Fruit fly (Drosophila melanogaster) whole organism, embryonic: ENCODE data around the gene Dif.

Experiments
- Bgb ChIP-seq: fragments of 200-800 bp; sonication (Bioruptor generic); IDR thresholded peaks from 2 replicates; pipeline ENCODE4 v1.3.6; 2022; ENCODE audit warnings: missing biosample characterization, missing genetic modification characterization; ENCODE audit not compliant: partially characterized antibody
- Bteb2 ChIP-seq: fragments of 200-800 bp; sonication (Bioruptor generic); optimal IDR thresholded peaks from 2 replicates; lab custom pipeline; 2016; ENCODE audit warnings: missing biosample characterization, missing genetic modification characterization
- CG10274 ChIP-seq: fragments of 200-800 bp; sonication (Bioruptor generic); optimal IDR thresholded peaks from 3 replicates; lab custom pipeline; 2017; ENCODE audit warnings: missing biosample characterization, mild to moderate bottlenecking, missing genetic modification characterization
- CG11456 ChIP-seq: fragments of 200-800 bp; sonication (Bioruptor generic); IDR thresholded peaks from 3 replicates; pipeline ENCODE4 v1.3.6; 2022; ENCODE audit warnings: missing biosample characterization, missing genetic modification characterization
- CG12391 ChIP-seq: fragments of 200-800 bp; sonication (Bioruptor generic); optimal IDR thresholded peaks from 3 replicates; lab custom pipeline; 2018; ENCODE audit warnings: missing biosample characterization, mild to moderate bottlenecking, missing genetic modification characterization, moderate library complexity
- CG12659 ChIP-seq: fragments of 200-800 bp; sonication (Bioruptor generic); optimal IDR thresholded peaks from 3 replicates; lab custom pipeline; 2017; ENCODE audit warnings: mild to moderate bottlenecking, missing biosample characterization, missing genetic modification reagents, missing genetic modification characterization
- CG13424 ChIP-seq: fragments of 200-800 bp; sonication (Bioruptor generic); optimal IDR thresholded peaks from 2 replicates; lab custom pipeline; 2019; ENCODE audit warnings: missing biosample characterization, mild to moderate bottlenecking, missing genetic modification characterization, moderate library complexity
- CG15269 ChIP-seq: fragments of 200-800 bp; sonication (Bioruptor generic); optimal IDR thresholded peaks from 2 replicates; lab custom pipeline; 2018; ENCODE audit warnings: missing biosample characterization, mild to moderate bottlenecking, missing genetic modification characterization, moderate library complexity
- CG1603 ChIP-seq: fragments of 200-800 bp; sonication (Bioruptor generic); optimal IDR thresholded peaks from 2 replicates; lab custom pipeline; 2019; ENCODE audit warnings: missing biosample characterization, mild to moderate bottlenecking, missing genetic modification characterization, moderate library complexity
- CG1832 ChIP-seq: fragments of 200-800 bp; sonication (Bioruptor generic); optimal IDR thresholded peaks from 2 replicates; lab custom pipeline; 2017; ENCODE audit warnings: missing biosample characterization, mild to moderate bottlenecking, missing genetic modification characterization, inconsistent platforms
- CG4360 ChIP-seq: fragments of 200-800 bp; sonication (Bioruptor generic); IDR thresholded peaks from 2 replicates; pipeline ENCODE4 v1.3.6; 2022; ENCODE audit warnings: missing biosample characterization, missing genetic modification characterization
- CG5953 ChIP-seq: fragments of 200-800 bp; sonication (Bioruptor generic); IDR thresholded peaks from 2 replicates; pipeline ENCODE4 v1.3.6; 2022; ENCODE audit warnings: missing biosample characterization, missing genetic modification characterization
- CG6813 ChIP-seq: fragments of 200-800 bp; sonication (Bioruptor generic); optimal IDR thresholded peaks from 2 replicates; lab custom pipeline; 2017; ENCODE audit warnings: missing biosample characterization, missing genetic modification characterization, mild to moderate bottlenecking, moderate library complexity, missing genetic modification reagents
- CG7357 ChIP-seq: fragments of 200-800 bp; sonication (Bioruptor generic); IDR thresholded peaks from 3 replicates; pipeline ENCODE4 v1.3.6; 2022; ENCODE audit warnings: missing biosample characterization, missing genetic modification characterization
- CG7372 ChIP-seq: fragments of 200-800 bp; sonication (Bioruptor generic); IDR thresholded peaks from 2 replicates; pipeline ENCODE4 v1.3.6; 2022; ENCODE audit warnings: missing biosample characterization, missing genetic modification characterization
- CG7928 ChIP-seq: fragments of 200-800 bp; sonication (Bioruptor generic); optimal IDR thresholded peaks from 2 replicates; lab custom pipeline; 2017; ENCODE audit warnings: missing biosample characterization, mild to moderate bottlenecking, missing genetic modification characterization
- CG8924 ChIP-seq: fragments of 200-800 bp; optimal IDR thresholded peaks from 3 replicates; lab custom pipeline; 2019; ENCODE audit warnings: missing biosample characterization, mild to moderate bottlenecking, missing genetic modification characterization, moderate library complexity
- CHES-1-like ChIP-seq: fragments of 200-800 bp; sonication (Bioruptor generic); optimal IDR thresholded peaks from 2 replicates; lab custom pipeline; 2016; ENCODE audit warnings: missing biosample characterization, missing genetic modification characterization
- Dad ChIP-seq: fragments of 200-800 bp; sonication (Bioruptor generic); optimal IDR thresholded peaks from 3 replicates; lab custom pipeline; 2016; ENCODE audit warnings: missing biosample characterization, missing genetic modification characterization
- Dll ChIP-seq: fragments of 200-800 bp; sonication (Bioruptor generic); IDR thresholded peaks from 4 replicates; pipeline ENCODE4 v1.3.6; 2022; ENCODE audit warnings: missing biosample characterization, missing genetic modification characterization; ENCODE audit not compliant: partially characterized antibody
- H15 ChIP-seq: fragments of 200-800 bp; sonication (Bioruptor generic); IDR thresholded peaks from 3 replicates; pipeline ENCODE4 v1.3.6; 2022; ENCODE audit warnings: missing biosample characterization, missing genetic modification characterization
- MBD-R2 ChIP-seq: fragments of 200-800 bp; sonication (Bioruptor generic); IDR thresholded peaks from 2 replicates; pipeline ENCODE4 v1.3.6; 2022; ENCODE audit warnings: missing biosample characterization, missing genetic modification characterization
- PHDP ChIP-seq: fragments of 200-800 bp; sonication (Bioruptor generic); optimal IDR thresholded peaks from 3 replicates; lab custom pipeline; 2018; ENCODE audit warnings: missing biosample characterization, mild to moderate bottlenecking, missing genetic modification characterization, moderate library complexity
- Pdp1 ChIP-seq, 2 experiments: fragments of 200-800 bp; sonication (Bioruptor generic); optimal IDR thresholded peaks; 3 replicates each; lab custom pipeline; 2016; ENCODE audit warnings: missing biosample characterization in 2 of 2, missing genetic modification characterization in 2 of 2, mild to moderate bottlenecking in 1 of 2, moderate library complexity in 1 of 2
- Poxn ChIP-seq: fragments of 200-800 bp; sonication (Bioruptor generic); IDR thresholded peaks from 2 replicates; pipeline ENCODE4 v1.3.6; 2022; ENCODE audit warnings: missing biosample characterization, missing genetic modification characterization
- Rfx ChIP-seq: fragments of 200-800 bp; sonication (Bioruptor generic); IDR thresholded peaks from 2 replicates; pipeline ENCODE4 v1.3.6; 2022; ENCODE audit warnings: missing biosample characterization, missing genetic modification characterization
- Sry-β ChIP-seq: fragments of 200-800 bp; sonication (Bioruptor generic); optimal IDR thresholded peaks from 2 replicates; lab custom pipeline; 2018; ENCODE audit warnings: missing biosample characterization, mild to moderate bottlenecking, missing genetic modification characterization, moderate library complexity
- Stat92E ChIP-seq, 3 experiments: fragments of >200 bp in 2 of 3; fragments of 200-800 bp in 1 of 3; sonication (Bioruptor generic) in 1 of 3; optimal IDR thresholded peaks; 2 replicates each; lab custom pipeline; 2017 to 2019; ENCODE audit warnings: missing biosample characterization in 3 of 3, missing genetic modification characterization in 3 of 3, mild to moderate bottlenecking in 1 of 3, moderate library complexity in 1 of 3
- aop ChIP-seq: fragments of 200-800 bp; sonication (Bioruptor generic); IDR thresholded peaks from 2 replicates; pipeline ENCODE4 v1.3.6; 2022; ENCODE audit warnings: missing biosample characterization, missing genetic modification characterization
- bab2 ChIP-seq: fragments of 200-800 bp; sonication (Bioruptor generic); optimal IDR thresholded peaks from 2 replicates; lab custom pipeline; 2016; ENCODE audit warnings: missing biosample characterization, missing genetic modification characterization
- ci ChIP-seq: fragments of 200-800 bp; sonication (Bioruptor generic); IDR thresholded peaks from 3 replicates; pipeline ENCODE4 v1.3.6; 2022; ENCODE audit warnings: missing biosample characterization, missing genetic modification characterization
- crol ChIP-seq: fragments of 200-800 bp; sonication (Bioruptor generic); IDR thresholded peaks from 2 replicates; pipeline ENCODE4 v1.3.6; 2022; ENCODE audit warnings: missing biosample characterization, missing genetic modification characterization
- crp ChIP-seq, 2 experiments: fragments of 200-800 bp; sonication (Bioruptor generic); optimal IDR thresholded peaks; 2 replicates in 1 of 2; 3 replicates in 1 of 2; lab custom pipeline; 2017; ENCODE audit warnings: missing biosample characterization in 2 of 2, missing genetic modification characterization in 2 of 2, mild to moderate bottlenecking in 1 of 2, moderate library complexity in 1 of 2
- dimm ChIP-seq: fragments of 200-800 bp; sonication (Bioruptor generic); IDR thresholded peaks from 2 replicates; pipeline ENCODE4 v1.3.6; 2022; ENCODE audit warnings: missing biosample characterization, missing genetic modification characterization
- disco-r ChIP-seq: fragments of 200-800 bp; sonication (Bioruptor generic); optimal IDR thresholded peaks from 2 replicates; lab custom pipeline; 2016; ENCODE audit warnings: missing biosample characterization, missing genetic modification characterization
- dmrt11E ChIP-seq: fragments of 200-800 bp; sonication (Bioruptor generic); optimal IDR thresholded peaks from 3 replicates; lab custom pipeline; 2018; ENCODE audit warnings: missing biosample characterization, mild to moderate bottlenecking, missing genetic modification characterization, moderate library complexity
- fd64A ChIP-seq: fragments of 200-800 bp; sonication (Bioruptor generic); optimal IDR thresholded peaks from 3 replicates; lab custom pipeline; 2018; ENCODE audit warnings: missing biosample characterization, mild to moderate bottlenecking, missing genetic modification characterization
- fd96Cb ChIP-seq: fragments of 200-800 bp; sonication (Bioruptor generic); optimal IDR thresholded peaks from 2 replicates; lab custom pipeline; 2018; ENCODE audit warnings: missing biosample characterization, mild to moderate bottlenecking, missing genetic modification characterization, moderate library complexity
- fru ChIP-seq: fragments of >200 bp; optimal IDR thresholded peaks from 2 replicates; lab custom pipeline; 2017
- kay ChIP-seq: fragments of 200-800 bp; sonication (Bioruptor generic); optimal IDR thresholded peaks from 2 replicates; lab custom pipeline; 2016; ENCODE audit warnings: missing biosample characterization, missing genetic modification characterization
- knrl ChIP-seq: fragments of 200-800 bp; sonication (Bioruptor generic); IDR thresholded peaks from 3 replicates; pipeline ENCODE4 v1.3.6; 2022; ENCODE audit warnings: missing biosample characterization, missing genetic modification characterization; ENCODE audit not compliant: partially characterized antibody
- lab ChIP-seq: fragments of 200-800 bp; sonication (Bioruptor generic); optimal IDR thresholded peaks from 3 replicates; lab custom pipeline; 2017; ENCODE audit warnings: missing biosample characterization, missing genetic modification characterization, mild to moderate bottlenecking, moderate library complexity, missing genetic modification reagents
- nau ChIP-seq: fragments of 200-800 bp; sonication (Bioruptor generic); optimal IDR thresholded peaks from 3 replicates; lab custom pipeline; 2017; ENCODE audit warnings: missing biosample characterization, mild to moderate bottlenecking, missing genetic modification characterization, missing genetic modification reagents
- nom ChIP-seq: fragments of 200-800 bp; sonication (Bioruptor generic); optimal IDR thresholded peaks from 2 replicates; lab custom pipeline; 2017; ENCODE audit warnings: missing biosample characterization, missing genetic modification characterization, mild to moderate bottlenecking, moderate library complexity, missing genetic modification reagents
- pan ChIP-seq, 4 experiments: fragments of >200 bp in 3 of 4; fragments of 200-800 bp in 1 of 4; sonication (Bioruptor generic) in 1 of 4; optimal IDR thresholded peaks in 3 of 4; IDR thresholded peaks in 1 of 4; 2 replicates each; pipeline versions ENCODE4 v1.3.6 to Lab custom; 2017 to 2022; ENCODE audit warnings: missing biosample characterization in 2 of 4, missing genetic modification characterization in 2 of 4, mixed read lengths in 1 of 4
- sima ChIP-seq: fragments of 200-800 bp; sonication (Bioruptor generic); optimal IDR thresholded peaks from 2 replicates; lab custom pipeline; 2016; ENCODE audit warnings: missing biosample characterization, missing genetic modification characterization
- ttk ChIP-seq: fragments of 200-800 bp; sonication (Bioruptor generic); IDR thresholded peaks from 2 replicates; pipeline ENCODE4 v2.1.2; 2022; ENCODE audit warnings: missing biosample characterization, missing genetic modification characterization
- vnd ChIP-seq: fragments of 200-800 bp; sonication (Bioruptor generic); IDR thresholded peaks from 3 replicates; pipeline ENCODE4 v1.3.6; 2022; ENCODE audit warnings: missing biosample characterization, missing genetic modification characterization; ENCODE audit not compliant: partially characterized antibody
- vvl ChIP-seq: fragments of 200-800 bp; sonication (Bioruptor generic); IDR thresholded peaks from 2 replicates; pipeline ENCODE4 v1.3.6; 2022; ENCODE audit warnings: missing biosample characterization, missing genetic modification characterization

Gene Dif

dm6 chr2L:17427929-17428456 lies 5.0 kb downstream of the Dif start (continued):
- TF ChIP-seq pan (optimal IDR thresholded peaks at IDR 0.05; lab: Kevin White, UChicago) (no peak), pan (GFP tag; optimal IDR thresholded peaks at IDR 0.05 in 1 of 2, IDR thresholded peaks at IDR 0.05 in 1 of 2) (no peak), Rfx (GFP tag; lab: Robert Waterston, UW) (0 out of 2 replicates have a peak, but pooled peaks have one; percentile 15), vvl (GFP tag; lab: Robert Waterston, UW) (peak; percentile 75), ttk (GFP tag; lab: Robert Waterston, UW) (no peak), CG12391 (no peak), fru (no peak), Bgb (GFP tag; lab: Robert Waterston, UW) (no peak; the same call in 1 of the 2 replicates), kay (GFP tag; lab: Kevin White, UChicago) (no peak), ci (peak; percentile 20; the same call in 1 of the 3 replicates), CG8924 (tag; lab: Kevin White, UChicago) (peak; percentile 33), CG1832 (GFP tag; lab: Kevin White, UChicago) (no peak), nom (GFP tag; lab: Kevin White, UChicago) (peak; percentile 83), MBD-R2 (GFP tag; lab: Robert Waterston, UW) (no peak; the same call in 1 of the 2 replicates), aop (GFP tag; lab: Robert Waterston, UW) (no peak), Bteb2 (GFP tag; lab: Kevin White, UChicago) (no peak), CG4360 (GFP tag; lab: Robert Waterston, UW) (no peak), CG6813 (GFP tag; lab: Kevin White, UChicago) (no peak), Stat92E (GFP tag; optimal IDR thresholded peaks at IDR 0.05; lab: Kevin White, UChicago) (no peak), crol (GFP tag; lab: Robert Waterston, UW) (no peak), CG13424 (peak; percentile 3), Sry-β (GFP tag; lab: Kevin White, UChicago) (no peak), crp (GFP tag; optimal IDR thresholded peaks at IDR 0.05; lab: Kevin White, UChicago) (no peak), CG7357 (no peak), CHES-1-like (GFP tag; lab: Kevin White, UChicago) (no peak), CG11456 (no peak), fd96Cb (no peak), CG7372 (peak; percentile 90), dimm (no peak), Pdp1 (GFP tag; optimal IDR thresholded peaks at IDR 0.05; lab: Kevin White, UChicago) (peak in 1 of 2 experiments; percentile 53), CG5953 (GFP tag; lab: Robert Waterston, UW) (no peak), Poxn (GFP tag; lab: Robert Waterston, UW) (no peak), Dad (GFP tag; lab: Kevin White, UChicago) (no peak), disco-r (GFP tag; lab: Kevin White, UChicago) (no peak), PHDP (tag; lab: Kevin White, UChicago) (peak; percentile 21), H15 (GFP tag; lab: Robert Waterston, UW) (no peak; the same call in 2 of the 3 replicates), bab2 (no peak), CG15269 (tag; lab: Kevin White, UChicago) (peak; percentile 38), CG7928 (GFP tag; lab: Kevin White, UChicago) (peak; percentile 4), vnd (GFP tag; lab: Robert Waterston, UW) (no peak), dmrt11E (no peak), CG10274 (GFP tag; lab: Kevin White, UChicago) (no peak), knrl (GFP tag; lab: Robert Waterston, UW) (no peak), CG1603 (tag; lab: Kevin White, UChicago) (no peak), nau (peak; percentile 7), CG12659 (GFP tag; lab: Kevin White, UChicago) (peak; percentile 28), Dll (GFP tag; lab: Robert Waterston, UW) (0 out of 4 replicates have a peak, but pooled peaks have one; percentile 31), fd64A (GFP tag; lab: Kevin White, UChicago) (no peak), sima (no peak), lab (GFP tag; lab: Kevin White, UChicago) (peak; percentile 35)
